Worm (Caenorhabditis elegans): ENCODE data around the gene apc-2.

DNA sequence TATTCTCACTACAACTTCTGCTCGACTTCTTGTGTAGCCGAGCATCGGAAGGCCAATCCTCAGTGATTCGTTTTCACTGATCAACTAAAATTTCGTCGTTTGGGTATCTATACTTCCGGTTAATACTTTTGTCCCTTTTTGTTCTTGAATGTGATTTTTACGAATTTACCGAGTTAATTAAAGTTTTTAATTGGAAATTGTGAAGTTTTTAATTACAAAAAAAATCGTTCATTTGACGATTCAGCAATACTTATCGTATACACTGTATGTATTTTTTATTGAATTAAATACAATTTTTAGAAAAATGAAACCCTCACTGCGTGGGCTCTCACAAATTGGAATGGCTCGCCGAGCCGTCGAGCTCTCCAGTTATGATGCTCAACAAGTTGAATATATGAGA is 11.0 kb downstream of the apc-2 start, which contains the start of gene idi-1:
- TF ChIP-seq ceh-13 (GFP tag; optimal IDR thresholded peaks at IDR 0.05) (no peak), hmbx-1 (tag; optimal IDR thresholded peaks at IDR 0.05) (no peak), scrt-1 (GFP tag; IDR thresholded peaks at IDR 0.05) (no peak), hnd-1 (tag; optimal IDR thresholded peaks at IDR 0.05) (no peak)
